Fruit fly (Drosophila melanogaster) whole organism, embryonic: ENCODE measurements around the gene Tsp5D.

Source experiments
- CG10366 ChIP-seq: fragments of 200-800 bp; sonication (Bioruptor generic); IDR thresholded peaks from 2 replicates; pipeline ENCODE4 v1.3.6; 2022; ENCODE audit warnings: missing biosample characterization, missing genetic modification characterization
- CG11247 ChIP-seq: fragments of 200-800 bp; sonication (Bioruptor generic); IDR thresholded peaks from 2 replicates; pipeline ENCODE4 v1.3.6; 2022; ENCODE audit warnings: missing biosample characterization, missing genetic modification characterization
- CG11398 ChIP-seq: fragments of 200-800 bp; sonication (Bioruptor generic); optimal IDR thresholded peaks from 2 replicates; lab custom pipeline; 2016; ENCODE audit warnings: missing biosample characterization, missing genetic modification characterization
- CG12155 ChIP-seq: fragments of 200-800 bp; sonication (Bioruptor generic); optimal IDR thresholded peaks from 3 replicates; lab custom pipeline; 2016; ENCODE audit warnings: missing biosample characterization, missing genetic modification characterization
- CG12236 ChIP-seq: fragments of 200-800 bp; sonication (Bioruptor generic); optimal IDR thresholded peaks from 2 replicates; lab custom pipeline; 2016; ENCODE audit warnings: missing biosample characterization, missing genetic modification characterization
- CG1529 ChIP-seq: fragments of 200-800 bp; sonication (Bioruptor generic); optimal IDR thresholded peaks from 3 replicates; lab custom pipeline; 2018; ENCODE audit warnings: missing biosample characterization, missing genetic modification characterization
- CG17359 ChIP-seq: fragments of 200-800 bp; sonication (Bioruptor generic); optimal IDR thresholded peaks from 3 replicates; lab custom pipeline; 2018; ENCODE audit warnings: missing biosample characterization, mild to moderate bottlenecking, missing genetic modification characterization, moderate library complexity
- CG17568 ChIP-seq: fragments of 200-800 bp; sonication (Bioruptor generic); optimal IDR thresholded peaks from 2 replicates; lab custom pipeline; 2018; ENCODE audit warnings: missing biosample characterization, mild to moderate bottlenecking, missing genetic modification characterization, moderate library complexity
- CG1832 ChIP-seq: fragments of 200-800 bp; sonication (Bioruptor generic); optimal IDR thresholded peaks from 2 replicates; lab custom pipeline; 2017; ENCODE audit warnings: missing biosample characterization, mild to moderate bottlenecking, missing genetic modification characterization, inconsistent platforms
- CG2678 ChIP-seq: fragments of 200-800 bp; sonication (Bioruptor generic); optimal IDR thresholded peaks from 3 replicates; lab custom pipeline; 2019; ENCODE audit warnings: missing biosample characterization, mild to moderate bottlenecking, missing genetic modification characterization, moderate library complexity
- CG3065 ChIP-seq: fragments of 200-800 bp; sonication (Bioruptor generic); optimal IDR thresholded peaks from 2 replicates; lab custom pipeline; 2016; ENCODE audit warnings: missing biosample characterization, missing genetic modification characterization
- CG3407 ChIP-seq: fragments of 200-800 bp; sonication (Bioruptor generic); optimal IDR thresholded peaks from 2 replicates; lab custom pipeline; 2018; ENCODE audit warnings: missing biosample characterization, mild to moderate bottlenecking, missing genetic modification characterization
- CG34224 ChIP-seq: fragments of 200-800 bp; sonication (Bioruptor generic); IDR thresholded peaks from 3 replicates; pipeline ENCODE4 v1.3.6; 2022; ENCODE audit warnings: missing biosample characterization, missing genetic modification characterization; ENCODE audit not compliant: partially characterized antibody
- CG3726 ChIP-seq: fragments of 200-800 bp; sonication (Bioruptor generic); IDR thresholded peaks from 3 replicates; pipeline ENCODE4, ENCODE4 v1.3.6; 2022; ENCODE audit warnings: missing biosample characterization, missing genetic modification characterization
- CG4820 ChIP-seq: fragments of 200-800 bp; sonication (Bioruptor generic); optimal IDR thresholded peaks from 3 replicates; lab custom pipeline; 2016; ENCODE audit warnings: missing biosample characterization, missing genetic modification characterization
- CG9215 ChIP-seq: fragments of 200-800 bp; sonication (Bioruptor generic); IDR thresholded peaks from 2 replicates; pipeline ENCODE4 v1.3.6; 2022; ENCODE audit warnings: missing biosample characterization, missing genetic modification characterization
- CG9727 ChIP-seq: fragments of 200-800 bp; sonication (Bioruptor generic); optimal IDR thresholded peaks from 3 replicates; lab custom pipeline; 2017; ENCODE audit warnings: missing biosample characterization, mild to moderate bottlenecking, missing genetic modification characterization
- CkIIα-i1 ChIP-seq: fragments of 200-800 bp; sonication (Bioruptor generic); IDR thresholded peaks from 2 replicates; pipeline ENCODE4 v1.3.6; 2022; ENCODE audit warnings: missing biosample characterization, missing genetic modification characterization
- Deaf1 ChIP-seq: fragments of 200-800 bp; optimal IDR thresholded peaks from 3 replicates; lab custom pipeline; 2019; ENCODE audit warnings: missing biosample characterization, mild to moderate bottlenecking, missing genetic modification characterization, moderate library complexity
- Dip2 ChIP-seq: fragments of 200-800 bp; sonication (Bioruptor generic); IDR thresholded peaks from 2 replicates; pipeline ENCODE4 v1.3.6; 2022; ENCODE audit warnings: missing biosample characterization, missing genetic modification characterization
- Dip3 ChIP-seq: fragments of 200-800 bp; sonication (Bioruptor generic); optimal IDR thresholded peaks from 3 replicates; lab custom pipeline; 2016; ENCODE audit warnings: missing biosample characterization, missing genetic modification characterization
- Dref ChIP-seq: fragments of 200-800 bp; sonication (Bioruptor generic); IDR thresholded peaks from 2 replicates; pipeline ENCODE4 v1.3.6; 2022; ENCODE audit warnings: missing biosample characterization, missing genetic modification characterization
- Eip74EF ChIP-seq, 2 experiments: fragments of 200-800 bp in 1 of 2; fragments of >200 bp in 1 of 2; sonication (Bioruptor generic) in 1 of 2; optimal IDR thresholded peaks; 2 replicates each; lab custom pipeline; 2017 to 2019; ENCODE audit warnings: missing biosample characterization in 2 of 2, missing genetic modification characterization in 2 of 2, mild to moderate bottlenecking in 1 of 2, moderate library complexity in 1 of 2
- HHEX ChIP-seq: fragments of 200-800 bp; sonication (Bioruptor generic); optimal IDR thresholded peaks from 3 replicates; lab custom pipeline; 2017; ENCODE audit warnings: missing biosample characterization, mild to moderate bottlenecking, missing genetic modification characterization, missing genetic modification reagents
- HLH54F ChIP-seq: fragments of 200-800 bp; sonication (Bioruptor generic); optimal IDR thresholded peaks from 3 replicates; lab custom pipeline; 2016; ENCODE audit warnings: missing biosample characterization, missing genetic modification characterization
- Meics ChIP-seq: fragments of 200-800 bp; sonication (Bioruptor generic); optimal IDR thresholded peaks from 2 replicates; lab custom pipeline; 2017; ENCODE audit warnings: missing biosample characterization, mild to moderate bottlenecking, missing genetic modification characterization
- Nf-YA ChIP-seq: fragments of 200-800 bp; sonication (Bioruptor generic); IDR thresholded peaks from 2 replicates; pipeline ENCODE4 v1.3.6; 2022; ENCODE audit warnings: missing biosample characterization, missing genetic modification characterization
- Pdp1 ChIP-seq, 2 experiments: fragments of 200-800 bp; sonication (Bioruptor generic); optimal IDR thresholded peaks; 3 replicates each; lab custom pipeline; 2016; ENCODE audit warnings: missing biosample characterization in 2 of 2, missing genetic modification characterization in 2 of 2, mild to moderate bottlenecking in 1 of 2, moderate library complexity in 1 of 2
- Rx ChIP-seq: fragments of 200-800 bp; sonication (Bioruptor generic); IDR thresholded peaks from 2 replicates; pipeline ENCODE4 v1.3.6; 2022; ENCODE audit warnings: missing biosample characterization, missing genetic modification characterization
- Scr ChIP-seq: fragments of 200-800 bp; sonication (Bioruptor generic); IDR thresholded peaks from 2 replicates; pipeline ENCODE4 v1.3.6; 2022; ENCODE audit warnings: missing biosample characterization, missing genetic modification characterization; ENCODE audit not compliant: partially characterized antibody
- Six4 ChIP-seq: fragments of 200-800 bp; sonication (Bioruptor generic); optimal IDR thresholded peaks from 2 replicates; lab custom pipeline; 2016; ENCODE audit warnings: missing biosample characterization, missing genetic modification characterization
- Vsx1 ChIP-seq: fragments of 200-800 bp; sonication (Bioruptor generic); optimal IDR thresholded peaks from 2 replicates; lab custom pipeline; 2017; ENCODE audit warnings: missing biosample characterization, mild to moderate bottlenecking, missing genetic modification characterization, missing genetic modification reagents
- ab ChIP-seq: fragments of 200-800 bp; sonication (Bioruptor generic); optimal IDR thresholded peaks from 2 replicates; lab custom pipeline; 2016; ENCODE audit warnings: missing biosample characterization, missing genetic modification characterization
- ash1 ChIP-seq: fragments of 200-800 bp; sonication (Bioruptor generic); optimal IDR thresholded peaks from 2 replicates; lab custom pipeline; 2018; ENCODE audit warnings: missing biosample characterization, mild to moderate bottlenecking, missing genetic modification characterization
- chn ChIP-seq: fragments of 200-800 bp; sonication (Bioruptor generic); optimal IDR thresholded peaks from 2 replicates; lab custom pipeline; 2016; ENCODE audit warnings: missing biosample characterization, missing genetic modification characterization
- crc ChIP-seq: fragments of 200-800 bp; sonication (Bioruptor generic); optimal IDR thresholded peaks from 2 replicates; lab custom pipeline; 2016; ENCODE audit warnings: missing biosample characterization, missing genetic modification characterization
- dmrt99B ChIP-seq: fragments of 200-800 bp; sonication (Bioruptor generic); optimal IDR thresholded peaks from 2 replicates; lab custom pipeline; 2018; ENCODE audit warnings: missing biosample characterization, mild to moderate bottlenecking, missing genetic modification characterization, moderate library complexity
- ems ChIP-seq: fragments of 200-800 bp; sonication (Bioruptor generic); optimal IDR thresholded peaks from 3 replicates; lab custom pipeline; 2016; ENCODE audit warnings: missing biosample characterization, missing genetic modification characterization
- ftz-f1 ChIP-seq: fragments of 200-800 bp; sonication (Bioruptor generic); optimal IDR thresholded peaks from 2 replicates; lab custom pipeline; 2016; ENCODE audit warnings: missing biosample characterization, missing genetic modification characterization
- fu2 ChIP-seq: fragments of 200-800 bp; sonication (Bioruptor generic); optimal IDR thresholded peaks from 2 replicates; lab custom pipeline; 2016; ENCODE audit warnings: missing biosample characterization, missing genetic modification characterization
- gsb-n ChIP-seq: fragments of 200-800 bp; sonication (Bioruptor generic); optimal IDR thresholded peaks from 3 replicates; lab custom pipeline; 2018; ENCODE audit warnings: missing biosample characterization, mild to moderate bottlenecking, missing genetic modification characterization
- jigr1 ChIP-seq: fragments of 200-800 bp; sonication (Bioruptor generic); IDR thresholded peaks from 3 replicates; pipeline ENCODE4 v1.3.6; 2022; ENCODE audit warnings: missing biosample characterization, missing genetic modification characterization
- nau ChIP-seq: fragments of 200-800 bp; sonication (Bioruptor generic); optimal IDR thresholded peaks from 3 replicates; lab custom pipeline; 2017; ENCODE audit warnings: missing biosample characterization, mild to moderate bottlenecking, missing genetic modification characterization, missing genetic modification reagents
- odd ChIP-seq: fragments of 200-800 bp; sonication (Bioruptor generic); optimal IDR thresholded peaks from 2 replicates; lab custom pipeline; 2017; ENCODE audit warnings: missing biosample characterization, mild to moderate bottlenecking, missing genetic modification characterization
- repo ChIP-seq: fragments of 200-800 bp; sonication (Bioruptor generic); optimal IDR thresholded peaks from 2 replicates; lab custom pipeline; 2016; ENCODE audit warnings: missing biosample characterization, missing genetic modification characterization
- sc ChIP-seq, 3 experiments: fragments of >200 bp in 2 of 3; fragments of 200-800 bp in 1 of 3; sonication (Bioruptor generic) in 1 of 3; optimal IDR thresholded peaks; 2 replicates in 2 of 3; 3 replicates in 1 of 3; lab custom pipeline; 2017; ENCODE audit warnings: mild to moderate bottlenecking in 1 of 3, missing biosample characterization in 1 of 3, missing genetic modification characterization in 1 of 3, missing genetic modification reagents in 1 of 3
- tin ChIP-seq: fragments of 200-800 bp; sonication (Bioruptor generic); optimal IDR thresholded peaks from 3 replicates; lab custom pipeline; 2016; ENCODE audit warnings: missing biosample characterization, missing genetic modification characterization
- tll ChIP-seq, 2 experiments: fragments of 200-800 bp in 1 of 2; fragments of >200 bp in 1 of 2; sonication (Bioruptor generic) in 1 of 2; optimal IDR thresholded peaks; 2 replicates each; lab custom pipeline; 2017 to 2019; ENCODE audit warnings: missing biosample characterization in 2 of 2, missing genetic modification characterization in 2 of 2, mild to moderate bottlenecking in 1 of 2, moderate library complexity in 1 of 2
- zen2 ChIP-seq: fragments of 200-800 bp; sonication (Bioruptor generic); IDR thresholded peaks from 3 replicates; pipeline ENCODE4 v1.3.6; 2022; ENCODE audit warnings: missing biosample characterization, missing genetic modification characterization; ENCODE audit not compliant: partially characterized antibody

Gene Tsp5D

DNA sequence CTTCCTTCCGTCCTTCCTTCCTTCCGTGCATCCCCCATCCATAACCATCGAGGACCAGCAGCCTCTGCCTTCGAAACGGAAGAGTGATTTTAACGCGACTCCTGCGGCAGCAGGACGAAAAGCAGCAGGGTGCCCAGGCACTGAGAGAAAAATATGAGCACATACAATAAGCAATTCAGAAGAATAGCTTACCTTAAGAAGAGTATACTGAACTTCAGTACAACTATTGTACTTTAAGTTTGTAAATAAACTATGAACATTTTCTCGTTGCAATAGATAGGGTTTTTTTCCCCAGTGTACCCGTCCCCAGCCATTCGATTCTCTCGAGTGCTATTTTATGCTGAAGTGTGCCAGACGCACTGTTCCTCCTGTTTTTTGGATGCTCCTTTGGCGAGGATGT lies 43.0 kb downstream of the Tsp5D start (continued):
- peak; percentile 28 for TF ChIP-seq CG12236 (GFP tag; lab: Kevin White, UChicago)
- no peak for TF ChIP-seq Scr (GFP tag; lab: Robert Waterston, UW)
- TF ChIP-seq nau = peak; percentile 44
- peak; percentile 86 for TF ChIP-seq CG2678 (tag; lab: Kevin White, UChicago)
- peak; percentile 43; the same call in 1 of the 2 replicates for TF ChIP-seq Nf-YA (GFP tag; lab: Robert Waterston, UW)
- TF ChIP-seq dmrt99B (tag; lab: Kevin White, UChicago) = peak; percentile 86
- TF ChIP-seq Eip74EF (GFP tag; optimal IDR thresholded peaks at IDR 0.05; lab: Kevin White, UChicago) = peak in 1 of 2 experiments; percentile 68
- TF ChIP-seq repo (GFP tag; lab: Kevin White, UChicago) = peak; percentile 66
- no peak for TF ChIP-seq sc (optimal IDR thresholded peaks at IDR 0.05; lab: Kevin White, UChicago)
- TF ChIP-seq sc (GFP tag; optimal IDR thresholded peaks at IDR 0.05; lab: Kevin White, UChicago) = peak; percentile 63
- TF ChIP-seq chn (GFP tag; lab: Kevin White, UChicago) = peak; percentile 81
- TF ChIP-seq tin (GFP tag; lab: Kevin White, UChicago) = peak; percentile 82
- peak; percentile 63 for TF ChIP-seq gsb-n (tag; lab: Kevin White, UChicago)
- TF ChIP-seq CG3065 (GFP tag; lab: Kevin White, UChicago) = no peak
- peak; percentile 63 for TF ChIP-seq CG3407 (GFP tag; lab: Kevin White, UChicago)
- TF ChIP-seq HHEX = peak; percentile 69
- no peak for TF ChIP-seq tll (GFP tag; optimal IDR thresholded peaks at IDR 0.05; lab: Kevin White, UChicago)
- TF ChIP-seq CG1529 (GFP tag; lab: Kevin White, UChicago) = peak; percentile 65
- TF ChIP-seq fu2 (GFP tag; lab: Kevin White, UChicago) = peak; percentile 55
- peak; percentile 42 for TF ChIP-seq CG12155
- TF ChIP-seq CG11398 (GFP tag; lab: Kevin White, UChicago) = peak; percentile 65
- TF ChIP-seq ash1 (GFP tag; lab: Kevin White, UChicago) = no peak
- TF ChIP-seq CG10366 (GFP tag; lab: Robert Waterston, UW) = peak; percentile 56
- peak; percentile 62 for TF ChIP-seq Meics (GFP tag; lab: Kevin White, UChicago)
- peak; percentile 79 for TF ChIP-seq odd (GFP tag; lab: Kevin White, UChicago)
- TF ChIP-seq CG17568 (GFP tag; lab: Kevin White, UChicago) = peak; percentile 43
- peak; percentile 71; the same call in 1 of the 3 replicates for TF ChIP-seq CG3726 (GFP tag; lab: Robert Waterston, UW)
- TF ChIP-seq CG34224 (GFP tag; lab: Robert Waterston, UW) = no peak
- TF ChIP-seq jigr1 = 0 out of 3 replicates have a peak, but pooled peaks have one; percentile 17
- peak; percentile 71 to 74 for TF ChIP-seq Pdp1 (GFP tag; optimal IDR thresholded peaks at IDR 0.05; lab: Kevin White, UChicago)
- peak; percentile 41 for TF ChIP-seq ab (GFP tag; lab: Kevin White, UChicago)
- peak; percentile 69 for TF ChIP-seq Six4
- TF ChIP-seq CG17359 (tag; lab: Kevin White, UChicago) = peak; percentile 79
- peak; percentile 48; the same call in 1 of the 2 replicates for TF ChIP-seq Rx (GFP tag; lab: Robert Waterston, UW)
- TF ChIP-seq ems = peak; percentile 41
- no peak for TF ChIP-seq Dref (GFP tag; lab: Robert Waterston, UW)
- peak; percentile 69 for TF ChIP-seq CG11247 (GFP tag; lab: Robert Waterston, UW)
- no peak for TF ChIP-seq CkIIα-i1 (GFP tag; lab: Robert Waterston, UW)
- TF ChIP-seq CG4820 (GFP tag; lab: Kevin White, UChicago) = peak; percentile 81
- peak; percentile 68 for TF ChIP-seq crc (GFP tag; lab: Kevin White, UChicago)
- TF ChIP-seq CG1832 = no peak
- peak; percentile 87 for TF ChIP-seq CG9727 (GFP tag; lab: Kevin White, UChicago)
- peak; percentile 41 for TF ChIP-seq Deaf1
- no peak for TF ChIP-seq ftz-f1 (GFP tag; lab: Kevin White, UChicago)
- TF ChIP-seq Vsx1 (GFP tag; lab: Kevin White, UChicago) = peak; percentile 47
- TF ChIP-seq zen2 (GFP tag; lab: Robert Waterston, UW) = no peak
- TF ChIP-seq Dip2 (GFP tag; lab: Robert Waterston, UW) = no peak
- peak; percentile 39 for TF ChIP-seq Dip3
- peak; percentile 57 for TF ChIP-seq HLH54F (GFP tag; lab: Kevin White, UChicago)
- TF ChIP-seq CG9215 (GFP tag; lab: Robert Waterston, UW) = peak; percentile 48
